Worm (Caenorhabditis elegans) whole organism, mixed stage, embryonic: ENCODE data around the gene ant-1.4.

Source experiments
- blmp-1 ChIP-seq: fragments of 150-350 bp; optimal IDR thresholded peaks from 2 replicates; lab custom pipeline; 2014; ENCODE audit warnings: missing biosample characterization, missing genetic modification characterization
- ceh-43 ChIP-seq: fragments of 200-800 bp; sonication (Bioruptor generic); optimal IDR thresholded peaks from 2 replicates; lab custom pipeline; 2018; ENCODE audit warnings: mild to moderate bottlenecking, missing genetic modification characterization, moderate library complexity, missing compliant biosample characterization
- ces-1 ChIP-seq: fragments of 150-350 bp; optimal IDR thresholded peaks from 2 replicates; lab custom pipeline; 2014; ENCODE audit warnings: missing biosample characterization, missing genetic modification reagents, missing genetic modification characterization
- cnd-1 ChIP-seq: fragments of 200-800 bp; sonication (Bioruptor generic); optimal IDR thresholded peaks from 2 replicates; lab custom pipeline; 2018; ENCODE audit warnings: mild to moderate bottlenecking, missing genetic modification characterization, missing compliant biosample characterization
- nhr-12 ChIP-seq: fragments of 150-350 bp; optimal IDR thresholded peaks from 2 replicates; lab custom pipeline; 2014; ENCODE audit warnings: missing biosample characterization, missing genetic modification characterization
- nhr-28 ChIP-seq: fragments of 150-350 bp; optimal IDR thresholded peaks from 2 replicates; lab custom pipeline; 2014; ENCODE audit warnings: missing biosample characterization, missing genetic modification characterization
- nhr-76 ChIP-seq: sonication (generic microtip); optimal IDR thresholded peaks from 2 replicates; lab custom pipeline; 2017; ENCODE audit warnings: missing biosample characterization, missing genetic modification characterization
- unc-39 ChIP-seq: fragments of 150-350 bp; optimal IDR thresholded peaks from 2 replicates; lab custom pipeline; 2014; ENCODE audit warnings: missing biosample characterization, missing genetic modification characterization
- unc-62 ChIP-seq: fragments of 150-350 bp; optimal IDR thresholded peaks from 2 replicates; lab custom pipeline; 2014; ENCODE audit warnings: missing biosample characterization, missing genetic modification reagents, missing genetic modification characterization

The ant-1.4 gene

ce11 chrIV:8426537-8426936, 33.6 kb downstream of the ant-1.4 start, which contains the start of the genes T26A8.3 and tmem-231:
Gene T26A8.3, minus strand, starts transcription at chrIV:8426637.
Gene tmem-231, plus strand, starts transcription at chrIV:8426785.
- TF ChIP-seq ces-1 (GFP tag; lab: Kevin White, UChicago) (no peak), ceh-43 (no peak), cnd-1 (tag; lab: Kevin White, UChicago) (no peak), unc-62 (GFP tag; lab: Kevin White, UChicago) (no peak), nhr-76 (tag; lab: Kevin White, UChicago) (no peak), nhr-28 (tag; lab: Kevin White, UChicago) (no peak)
- TF ChIP-seq, all 35 proteins: peak for 0

- TF ChIP-seq blmp-1 (no peak), nhr-12 (no peak), ceh-43 (no peak), unc-39 (no peak)
Observed at ce11 chrIV:8420961-8421360, 39.1 kb downstream of the ant-1.4 start, which contains the start of gene M116.5. Gene M116.5, minus strand, starts transcription at chrIV:8421061.
